Worm (Caenorhabditis elegans): Measurements from ENCODE around the gene Y37D8A.8.

Y37D8A.8 gene

ce11 chrIII:12841328-12841727 lies 23.4 kb upstream of the Y37D8A.8 start:
- TF ChIP-seq zip-8 (tag; optimal IDR thresholded peaks at IDR 0.05) = no peak
- no peak for TF ChIP-seq nhr-12 (tag; optimal IDR thresholded peaks at IDR 0.05)
- peak; percentile 69 for TF ChIP-seq ces-1 (GFP tag; optimal IDR thresholded peaks at IDR 0.05)
- no peak for TF ChIP-seq blmp-1 (tag; optimal IDR thresholded peaks at IDR 0.05)

- TF ChIP-seq zip-8 (tag; optimal IDR thresholded peaks at IDR 0.05) (no peak), flh-1 (GFP tag; optimal IDR thresholded peaks at IDR 0.05) (no peak), nhr-76 (tag; optimal IDR thresholded peaks at IDR 0.05) (no peak), mls-2 (tag; optimal IDR thresholded peaks at IDR 0.05) (no peak), nhr-237 (tag; optimal IDR thresholded peaks at IDR 0.05) (no peak), lsy-2 (tag; optimal IDR thresholded peaks at IDR 0.05) (no peak), ham-2 (GFP tag; optimal IDR thresholded peaks at IDR 0.05) (no peak), nhr-12 (tag; optimal IDR thresholded peaks at IDR 0.05) (no peak), M03D4.4 (tag; optimal IDR thresholded peaks at IDR 0.05) (no peak), ceh-39 (tag; optimal IDR thresholded peaks at IDR 0.05) (no peak)
Observed at ce11 chrIII:12842858-12843257, 21.9 kb upstream of the Y37D8A.8 start.

- TF ChIP-seq nhr-12 (tag; optimal IDR thresholded peaks at IDR 0.05) (no peak), pha-4 (tag; optimal IDR thresholded peaks at IDR 0.05) (no peak), elt-3 (tag; optimal IDR thresholded peaks at IDR 0.05) (peak; percentile 53), sem-2 (GFP tag; optimal IDR thresholded peaks at IDR 0.05) (no peak)
Observed at ce11 chrIII:12847623-12848022, 17.1 kb upstream of the Y37D8A.8 start.

- no peak for TF ChIP-seq sptf-1 (tag; optimal IDR thresholded peaks at IDR 0.05)
Observed at ce11 chrIII:12848981-12849589, 15.7 kb upstream of the Y37D8A.8 start.

ce11 chrIII:12849691-12850090 lies 15.1 kb upstream of the Y37D8A.8 start:
- no peak for TF ChIP-seq flh-1 (GFP tag; optimal IDR thresholded peaks at IDR 0.05)

ce11 chrIII:12851034-12851433 lies 13.7 kb upstream of the Y37D8A.8 start:
- peak; percentile 34 for TF ChIP-seq blmp-1 (tag; optimal IDR thresholded peaks at IDR 0.05)
- TF ChIP-seq elt-3 (tag; optimal IDR thresholded peaks at IDR 0.05) = peak; percentile 15
- no peak for TF ChIP-seq sptf-1 (tag; optimal IDR thresholded peaks at IDR 0.05)
- peak; percentile 36 for TF ChIP-seq unc-62 (GFP tag; optimal IDR thresholded peaks at IDR 0.05)
- peak; percentile 61 for TF ChIP-seq nhr-237 (tag; optimal IDR thresholded peaks at IDR 0.05)
- no peak for TF ChIP-seq cnd-1 (tag; optimal IDR thresholded peaks at IDR 0.05)

- TF ChIP-seq nhr-2 (tag; optimal IDR thresholded peaks at IDR 0.05) (no peak), ces-1 (GFP tag; optimal IDR thresholded peaks at IDR 0.05) (no peak)
Observed at ce11 chrIII:12855394-12855793, 9.4 kb upstream of the Y37D8A.8 start, which contains the start of gene Y37D8A.5. Gene Y37D8A.5 (minus strand): TSS chrIII:12855494.

- TF ChIP-seq ceh-39 (tag; optimal IDR thresholded peaks at IDR 0.05) = no peak
- TF ChIP-seq ceh-83 (GFP tag; optimal IDR thresholded peaks at IDR 0.05) = no peak
- no peak for TF ChIP-seq ham-2 (GFP tag; optimal IDR thresholded peaks at IDR 0.05)
- no peak for TF ChIP-seq ztf-11 (tag; optimal IDR thresholded peaks at IDR 0.05)
- no peak for TF ChIP-seq mls-2 (tag; optimal IDR thresholded peaks at IDR 0.05)
- TF ChIP-seq bed-3 (GFP tag; optimal IDR thresholded peaks at IDR 0.05) = no peak
- TF ChIP-seq snpc-4 (tag; optimal IDR thresholded peaks at IDR 0.05) = no peak
Observed at ce11 chrIII:12856628-12857027, 8.1 kb upstream of the Y37D8A.8 start, which contains the start of gene Y37D8A.26. Gene Y37D8A.26 (minus strand): TSS chrIII:12856728.

- no peak for TF ChIP-seq cnd-1 (tag; optimal IDR thresholded peaks at IDR 0.05)
- no peak for TF ChIP-seq nhr-12 (tag; optimal IDR thresholded peaks at IDR 0.05)
- TF ChIP-seq ceh-43 (GFP tag; optimal IDR thresholded peaks at IDR 0.05) = no peak
- no peak for TF ChIP-seq mls-2 (tag; optimal IDR thresholded peaks at IDR 0.05)
- no peak for TF ChIP-seq lin-32 (GFP tag; optimal IDR thresholded peaks at IDR 0.05)
- no peak for TF ChIP-seq ham-2 (GFP tag; optimal IDR thresholded peaks at IDR 0.05)
Observed at ce11 chrIII:12860119-12860518, 4.6 kb upstream of the Y37D8A.8 start.

Measured in whole organism, mixed stage, embryonic.